Worm (Caenorhabditis elegans) whole organism, L2 larva: Measurements from ENCODE around the gene nuaf-3.

Experiments used
- R02D3.7 ChIP-seq: fragments of 150-350 bp; optimal IDR thresholded peaks from 2 replicates; lab custom pipeline; 2014; ENCODE audit warnings: missing biosample characterization, missing genetic modification characterization
- aly-2 ChIP-seq: fragments of 150-350 bp; optimal IDR thresholded peaks from 2 replicates; lab custom pipeline; 2014; ENCODE audit warnings: missing biosample characterization, missing genetic modification characterization
- ama-1 ChIP-seq: fragments of 150-350 bp; optimal IDR thresholded peaks from 2 replicates; lab custom pipeline; 2018; ENCODE audit warnings: inconsistent platforms
- egl-27 ChIP-seq: sonication (generic microtip); optimal IDR thresholded peaks from 3 replicates; lab custom pipeline; 2017; ENCODE audit warnings: missing biosample characterization, missing genetic modification reagents, missing genetic modification characterization
- lin-13 ChIP-seq: fragments of 150-350 bp; optimal IDR thresholded peaks from 2 replicates; lab custom pipeline; 2014; ENCODE audit warnings: missing biosample characterization, missing genetic modification reagents, missing genetic modification characterization
- mdl-1 ChIP-seq, 2 experiments: fragments of 150-350 bp in 1 of 2; sonication (generic microtip) in 1 of 2; optimal IDR thresholded peaks; 2 replicates each; lab custom pipeline; 2017; ENCODE audit warnings: missing biosample characterization in 2 of 2, missing genetic modification characterization in 2 of 2
- nhr-11 ChIP-seq: fragments of 150-350 bp; optimal IDR thresholded peaks from 2 replicates; lab custom pipeline; 2014; ENCODE audit warnings: missing biosample characterization, missing genetic modification characterization
- nhr-237 ChIP-seq: fragments of 150-350 bp; optimal IDR thresholded peaks from 2 replicates; lab custom pipeline; 2014; ENCODE audit warnings: missing biosample characterization, missing genetic modification characterization
- nhr-25 ChIP-seq: fragments of 150-350 bp; sonication (generic microtip); optimal IDR thresholded peaks from 3 replicates; lab custom pipeline; 2014; ENCODE audit warnings: missing biosample characterization, missing genetic modification characterization
- ztf-11 ChIP-seq: sonication (generic microtip); optimal IDR thresholded peaks from 2 replicates; lab custom pipeline; 2017; ENCODE audit warnings: missing biosample characterization, missing genetic modification characterization

- TF ChIP-seq nhr-25 (tag; lab: Kevin White, UChicago) (no peak), aly-2 (no peak), nhr-11 (tag; lab: Kevin White, UChicago) (no peak), mdl-1 (tag; optimal IDR thresholded peaks at IDR 0.05; lab: Kevin White, UChicago) (no peak), ztf-11 (tag; lab: Kevin White, UChicago) (no peak), nhr-237 (no peak), R02D3.7 (no peak), lin-13 (GFP tag; lab: Kevin White, UChicago) (no peak), egl-27 (tag; lab: Kevin White, UChicago) (no peak), ama-1 (lab: Kevin White, UChicago) (no peak)
These were observed 44.9 kb downstream of the nuaf-3 start for ce11 chrIV:11229013-11229412.
